Worm (Caenorhabditis elegans): Measurements from ENCODE around the gene F16G10.11.

DNA sequence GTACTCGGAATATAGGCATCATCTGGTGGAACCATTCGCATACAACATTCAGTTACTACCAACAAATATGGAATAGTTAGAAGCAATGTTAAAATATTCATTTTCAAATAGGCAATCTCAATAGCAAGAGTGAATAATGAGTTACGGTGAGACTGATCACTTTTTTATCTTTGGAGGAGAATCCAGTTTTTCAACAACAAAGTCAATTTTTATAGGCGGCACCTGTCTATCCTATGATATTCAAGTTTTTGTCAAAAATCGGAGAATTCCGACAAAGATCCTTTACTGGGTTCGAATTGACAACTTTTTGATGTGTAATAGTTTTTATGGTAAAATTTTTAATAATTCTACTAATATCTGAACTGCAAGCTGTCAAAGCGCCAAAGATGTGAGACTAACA is at the start of gene F16G10.11:
- no peak for TF ChIP-seq ref-1 (GFP tag; conservative IDR thresholded peaks at IDR 0.05)
- no peak for TF ChIP-seq cog-1 (tag; optimal IDR thresholded peaks at IDR 0.05)
- no peak for TF ChIP-seq ztf-23 (GFP tag; IDR thresholded peaks at IDR 0.05)
- no peak for TF ChIP-seq tab-1 (GFP tag; IDR thresholded peaks at IDR 0.05)
- TF ChIP-seq T22C8.4 (GFP tag; IDR thresholded peaks at IDR 0.05) = no peak
- TF ChIP-seq klf-2 (GFP tag; conservative IDR thresholded peaks at IDR 0.05) = no peak

All from whole organism, midembryonic.